Fruit fly (Drosophila melanogaster) Kc167 (cell line): ENCODE data around the gene CG13771.

ENCODE experiments used
- Myc ChIP-seq: fragments of >200 bp; optimal IDR thresholded peaks from 2 replicates; lab custom pipeline; 2017; ENCODE audit warnings: missing external identifiers
- Sin3A ChIP-seq: fragments of >200 bp; optimal IDR thresholded peaks from 2 replicates; lab custom pipeline; 2018; ENCODE audit warnings: missing external identifiers
- h ChIP-seq: fragments of >200 bp; optimal IDR thresholded peaks from 3 replicates; lab custom pipeline; 2018; ENCODE audit warnings: missing external identifiers
- insv ChIP-seq: fragments of >200 bp; optimal IDR thresholded peaks from 3 replicates; lab custom pipeline; 2018; ENCODE audit warnings: missing external identifiers
- psq ChIP-seq: fragments of >200 bp; optimal IDR thresholded peaks from 2 replicates; lab custom pipeline; 2017; ENCODE audit warnings: missing external identifiers
- ttk ChIP-seq: sonication (Bioruptor generic); optimal IDR thresholded peaks from 2 replicates; lab custom pipeline; 2017; ENCODE audit warnings: missing external identifiers

CG13771 gene

dm6 chr2L:6647103-6647711, 16.2 kb downstream of the CG13771 start:
- TF ChIP-seq psq (lab: Kevin White, UChicago), result no peak
- TF ChIP-seq insv (lab: Kevin White, UChicago), result no peak
- TF ChIP-seq Myc, result no peak
- TF ChIP-seq h, result no peak
- TF ChIP-seq ttk (lab: Kevin White, UChicago), result no peak
- no peak for TF ChIP-seq Sin3A (lab: Kevin White, UChicago)

- no peak for TF ChIP-seq insv (lab: Kevin White, UChicago)
- no peak for TF ChIP-seq h
- TF ChIP-seq Myc, result no peak
- TF ChIP-seq psq (lab: Kevin White, UChicago), result no peak
- no peak for TF ChIP-seq ttk (lab: Kevin White, UChicago)
- TF ChIP-seq Sin3A (lab: Kevin White, UChicago), result no peak
Observed at dm6 chr2L:6644421-6645059, 18.9 kb downstream of the CG13771 start.

- TF ChIP-seq psq (lab: Kevin White, UChicago) (no peak), Sin3A (lab: Kevin White, UChicago) (no peak), insv (lab: Kevin White, UChicago) (no peak), h (no peak), Myc (no peak), ttk (lab: Kevin White, UChicago) (no peak)
Observed at dm6 chr2L:6643218-6643756, 20.1 kb downstream of the CG13771 start.

dm6 chr2L:6632307-6632706, 31.1 kb downstream of the CG13771 start, which contains the start of gene Oatp26F:
Gene Oatp26F (minus strand): TSS chr2L:6632407.
- TF ChIP-seq insv (lab: Kevin White, UChicago) (no peak), ttk (lab: Kevin White, UChicago) (no peak), h (no peak), psq (lab: Kevin White, UChicago) (no peak), Myc (no peak), Sin3A (lab: Kevin White, UChicago) (no peak)

dm6 chr2L:6622642-6623162, 40.7 kb downstream of the CG13771 start, which contains the start of gene CG34345:
Gene CG34345 (plus strand): TSS chr2L:6623112.
- no peak for TF ChIP-seq h
- no peak for TF ChIP-seq insv (lab: Kevin White, UChicago)
- no peak for TF ChIP-seq Myc
- no peak for TF ChIP-seq ttk (lab: Kevin White, UChicago)
- no peak for TF ChIP-seq psq (lab: Kevin White, UChicago)
- no peak for TF ChIP-seq Sin3A (lab: Kevin White, UChicago)

DNA sequence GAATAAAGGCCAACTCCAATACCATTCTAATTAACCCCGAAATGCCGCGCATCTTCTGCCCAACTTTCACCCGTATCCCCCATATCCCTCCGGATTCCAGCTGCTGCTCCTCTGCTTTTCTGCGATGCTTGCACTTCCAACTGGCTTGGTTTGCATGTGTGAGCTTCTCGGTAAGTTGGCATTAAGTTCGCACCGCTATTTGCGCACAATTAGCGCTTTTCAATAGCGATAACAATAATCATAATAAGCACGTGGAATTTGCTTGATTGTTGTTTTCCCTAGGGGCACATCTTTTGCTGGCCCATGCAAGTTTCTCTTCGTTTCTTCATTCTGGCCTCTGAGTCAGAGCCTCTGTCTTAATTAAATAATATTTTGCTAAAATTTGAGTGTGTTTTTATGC, 41.4 kb downstream of the CG13771 start:
- TF ChIP-seq ttk (lab: Kevin White, UChicago) (no peak), Myc (no peak), insv (lab: Kevin White, UChicago) (no peak)

DNA sequence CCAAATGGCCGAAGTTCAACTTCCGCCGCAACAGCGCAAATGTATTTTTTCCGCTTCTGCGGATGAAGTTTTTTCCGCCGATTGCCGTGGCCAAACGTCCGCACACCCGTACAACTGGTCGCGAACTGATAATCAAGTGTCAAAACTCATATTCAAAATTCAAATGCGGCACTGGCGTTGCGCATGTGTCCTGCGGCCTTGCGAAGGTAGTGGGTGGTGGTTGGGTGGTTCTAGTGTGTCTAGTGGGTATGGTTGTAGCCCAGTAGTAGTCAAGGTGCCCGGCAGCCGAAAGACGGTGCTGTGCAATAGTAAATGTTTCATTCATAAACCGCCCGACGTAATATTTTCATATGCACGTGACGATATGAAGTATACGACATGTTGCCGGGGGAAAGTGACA, 41.8 kb downstream of the CG13771 start, which contains the start of gene DIP-iota:
TSS of gene DIP-iota (minus strand) at position 101 of the 400 bp plus-strand sequence.
- TF ChIP-seq Myc (no peak), insv (lab: Kevin White, UChicago) (no peak), Sin3A (lab: Kevin White, UChicago) (no peak), h (no peak), psq (lab: Kevin White, UChicago) (no peak), ttk (lab: Kevin White, UChicago) (no peak)

DNA sequence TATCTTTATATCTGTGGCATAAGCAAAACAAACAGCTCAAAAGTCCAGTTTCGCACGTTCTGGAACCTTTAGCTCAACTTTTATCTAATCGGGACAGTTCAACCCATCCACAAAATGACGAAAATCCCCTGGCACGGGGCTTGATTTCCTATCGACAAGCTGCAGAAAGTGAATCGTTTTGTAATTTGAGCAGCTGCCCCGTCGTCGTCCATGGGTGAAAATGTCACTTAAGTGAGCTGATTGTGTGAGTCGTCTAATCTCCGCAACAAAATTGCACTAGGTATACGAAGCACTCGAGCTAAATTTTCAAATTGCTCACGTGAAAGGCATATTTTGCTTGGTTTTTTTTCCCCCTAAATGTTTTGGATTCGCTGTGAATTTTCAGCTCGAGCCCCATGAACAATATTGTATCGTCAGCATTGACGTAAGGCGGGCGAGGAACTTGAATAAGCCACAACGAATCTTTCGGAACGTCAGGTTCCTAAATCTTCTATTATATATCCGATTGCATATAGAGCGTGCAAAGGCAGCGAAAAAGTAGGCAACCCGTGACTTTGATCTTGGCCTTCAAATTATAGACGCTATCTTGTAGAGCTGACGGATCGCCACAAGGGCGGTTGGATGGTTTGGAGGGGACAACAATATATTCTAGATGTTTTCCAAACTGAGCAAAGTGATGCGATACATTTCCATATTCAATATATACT, 49.0 kb downstream of the CG13771 start:
- TF ChIP-seq ttk (lab: Kevin White, UChicago) (no peak), h (no peak), Myc (no peak), psq (lab: Kevin White, UChicago) (no peak), Sin3A (lab: Kevin White, UChicago) (no peak), insv (lab: Kevin White, UChicago) (no peak)

dm6 chr2L:6613156-6613555, 50.3 kb downstream of the CG13771 start:
- TF ChIP-seq h, result no peak
- TF ChIP-seq insv (lab: Kevin White, UChicago), result no peak
- TF ChIP-seq Myc, result no peak
- TF ChIP-seq Sin3A (lab: Kevin White, UChicago), result no peak
- no peak for TF ChIP-seq psq (lab: Kevin White, UChicago)
- TF ChIP-seq ttk (lab: Kevin White, UChicago), result no peak

dm6 chr2L:6612477-6613004, 50.9 kb downstream of the CG13771 start:
- TF ChIP-seq psq (lab: Kevin White, UChicago) (no peak), insv (lab: Kevin White, UChicago) (no peak), ttk (lab: Kevin White, UChicago) (no peak), Sin3A (lab: Kevin White, UChicago) (no peak), Myc (no peak), h (no peak)
